Fruit fly (Drosophila melanogaster): ENCODE data around the gene CG31068.

DNA sequence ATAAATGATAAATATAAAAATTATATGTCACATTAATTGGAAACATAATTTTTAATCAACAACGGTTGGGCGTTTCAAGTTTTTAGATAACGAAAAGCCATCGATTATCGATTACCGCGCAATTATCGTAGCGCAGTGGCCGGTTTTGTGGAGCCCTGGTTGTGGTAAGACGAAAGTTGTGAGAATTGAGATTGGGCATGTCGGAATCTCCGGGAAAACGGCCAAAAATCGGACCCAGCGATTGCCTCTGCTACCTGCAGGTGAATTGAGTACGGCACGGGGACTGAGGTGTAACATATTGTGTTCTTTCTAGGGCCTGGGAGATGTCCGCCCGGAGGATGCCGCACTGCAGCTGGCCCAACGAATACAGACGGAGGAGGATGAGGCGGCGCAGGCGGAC, 50.1 kb downstream of the CG31068 start, which contains the start of gene CG3368:
- TF ChIP-seq CTCF (optimal IDR thresholded peaks at IDR 0.05) (no peak), CG8478 (optimal IDR thresholded peaks at IDR 0.05) (no peak)

Data from S2 (cell line).